Worm (Caenorhabditis elegans) whole organism, L3 larva: ENCODE measurements around the gene nspb-12.

Experiments
- R02D3.7 ChIP-seq: fragments of 150-350 bp; optimal IDR thresholded peaks from 2 replicates; lab custom pipeline; 2014; ENCODE audit warnings: missing biosample characterization, missing genetic modification characterization
- ZK546.5 ChIP-seq: sonication (generic microtip); optimal IDR thresholded peaks from 2 replicates; lab custom pipeline; 2017; ENCODE audit warnings: missing biosample characterization, missing genetic modification characterization
- aly-2 ChIP-seq: fragments of 150-350 bp; optimal IDR thresholded peaks from 2 replicates; lab custom pipeline; 2014; ENCODE audit warnings: missing biosample characterization, missing genetic modification characterization
- ama-1 ChIP-seq: fragments of 150-350 bp; optimal IDR thresholded peaks from 2 replicates; lab custom pipeline; 2018
- ceh-82 ChIP-seq: fragments of 150-350 bp; optimal IDR thresholded peaks from 2 replicates; lab custom pipeline; 2014; ENCODE audit warnings: missing biosample characterization, missing genetic modification characterization
- ceh-9 ChIP-seq: sonication (generic microtip); optimal IDR thresholded peaks from 2 replicates; lab custom pipeline; 2018; ENCODE audit warnings: missing biosample characterization, missing genetic modification characterization
- daf-12 ChIP-seq: fragments of 150-350 bp; optimal IDR thresholded peaks from 2 replicates; lab custom pipeline; 2014; ENCODE audit warnings: missing biosample characterization, missing genetic modification reagents, missing genetic modification characterization
- egl-27 ChIP-seq: sonication (generic microtip); optimal IDR thresholded peaks from 4 replicates; lab custom pipeline; 2017; ENCODE audit warnings: missing biosample characterization, missing genetic modification reagents, missing genetic modification characterization
- egl-5 ChIP-seq: fragments of 150-350 bp; optimal IDR thresholded peaks from 2 replicates; lab custom pipeline; 2017; ENCODE audit warnings: missing biosample characterization, missing genetic modification reagents, missing genetic modification characterization, inconsistent platforms
- elt-1 ChIP-seq: fragments of 150-350 bp; optimal IDR thresholded peaks from 2 replicates; lab custom pipeline; 2014; ENCODE audit warnings: missing biosample characterization, missing genetic modification characterization
- elt-2 ChIP-seq: sonication (generic microtip); optimal IDR thresholded peaks from 2 replicates; lab custom pipeline; 2016; ENCODE audit warnings: missing genetic modification reagents, mild to moderate bottlenecking, missing genetic modification characterization, missing compliant biosample characterization
- elt-3 ChIP-seq, 3 experiments: fragments of 150-350 bp in 1 of 3; sonication (generic microtip) in 2 of 3; optimal IDR thresholded peaks; 2 replicates in 2 of 3; 4 replicates in 1 of 3; lab custom pipeline; 2014 to 2017; ENCODE audit warnings: missing biosample characterization in 3 of 3, missing genetic modification characterization in 3 of 3
- fkh-10 ChIP-seq: sonication (generic microtip); optimal IDR thresholded peaks from 2 replicates; lab custom pipeline; 2017; ENCODE audit warnings: missing biosample characterization, missing genetic modification reagents, missing genetic modification characterization
- hmg-11 ChIP-seq: sonication (generic microtip); optimal IDR thresholded peaks from 2 replicates; lab custom pipeline; 2016; ENCODE audit warnings: missing genetic modification characterization, missing compliant biosample characterization
- lin-15B ChIP-seq: fragments of 150-350 bp; optimal IDR thresholded peaks from 2 replicates; lab custom pipeline; 2014; ENCODE audit warnings: missing biosample characterization, missing genetic modification characterization
- lin-39 ChIP-seq: fragments of 150-350 bp; optimal IDR thresholded peaks from 2 replicates; lab custom pipeline; 2018; ENCODE audit warnings: missing biosample characterization, missing genetic modification reagents, missing genetic modification characterization
- mdl-1 ChIP-seq: fragments of 150-350 bp; optimal IDR thresholded peaks from 2 replicates; lab custom pipeline; 2014; ENCODE audit warnings: missing biosample characterization, missing genetic modification characterization
- mml-1 ChIP-seq: fragments of 150-350 bp; sonication (generic microtip); optimal IDR thresholded peaks from 3 replicates; lab custom pipeline; 2014; ENCODE audit warnings: missing biosample characterization, missing genetic modification characterization
- nfya-1 ChIP-seq: sonication (generic microtip); optimal IDR thresholded peaks from 2 replicates; lab custom pipeline; 2017; ENCODE audit warnings: missing genetic modification characterization, mild to moderate bottlenecking, missing compliant biosample characterization, antibody characterized with exemption, moderate library complexity; ENCODE audit not compliant: insufficient read depth
- nhr-23 ChIP-seq: fragments of 150-350 bp; optimal IDR thresholded peaks from 2 replicates; lab custom pipeline; 2014; ENCODE audit warnings: missing biosample characterization, missing genetic modification reagents, missing genetic modification characterization
- nhr-237 ChIP-seq: fragments of 150-350 bp; optimal IDR thresholded peaks from 2 replicates; lab custom pipeline; 2014; ENCODE audit warnings: missing biosample characterization, missing genetic modification characterization
- nhr-25 ChIP-seq: sonication (generic microtip); optimal IDR thresholded peaks from 2 replicates; lab custom pipeline; 2017; ENCODE audit warnings: missing biosample characterization, missing genetic modification characterization
- nhr-28 ChIP-seq: fragments of 150-350 bp; optimal IDR thresholded peaks from 2 replicates; lab custom pipeline; 2014; ENCODE audit warnings: missing biosample characterization, missing genetic modification characterization
- nhr-76 ChIP-seq: fragments of 150-350 bp; sonication (generic microtip); optimal IDR thresholded peaks from 5 replicates; lab custom pipeline; 2014; ENCODE audit warnings: missing biosample characterization, missing genetic modification characterization
- nhr-77 ChIP-seq: fragments of 150-350 bp; optimal IDR thresholded peaks from 2 replicates; lab custom pipeline; 2014; ENCODE audit warnings: missing biosample characterization, missing genetic modification characterization
- pha-4 ChIP-seq: fragments of 150-350 bp; optimal IDR thresholded peaks from 2 replicates; lab custom pipeline; 2014; ENCODE audit warnings: missing biosample characterization, missing genetic modification reagents, missing genetic modification characterization
- pqm-1 ChIP-seq: fragments of 150-350 bp; optimal IDR thresholded peaks from 2 replicates; lab custom pipeline; 2017; ENCODE audit warnings: missing biosample characterization, missing genetic modification characterization, inconsistent platforms
- sea-2 ChIP-seq: fragments of 150-350 bp; sonication (generic microtip); optimal IDR thresholded peaks from 4 replicates; lab custom pipeline; 2014; ENCODE audit warnings: missing biosample characterization, missing genetic modification reagents, missing genetic modification characterization
- skn-1 ChIP-seq: fragments of 150-350 bp; optimal IDR thresholded peaks from 2 replicates; lab custom pipeline; 2014; ENCODE audit warnings: missing biosample characterization, missing genetic modification characterization
- snpc-4 ChIP-seq: fragments of 150-350 bp; optimal IDR thresholded peaks from 2 replicates; lab custom pipeline; 2014; ENCODE audit warnings: missing biosample characterization, missing genetic modification characterization
- tbx-2 ChIP-seq: sonication (generic microtip); optimal IDR thresholded peaks from 2 replicates; lab custom pipeline; 2016; ENCODE audit warnings: mild to moderate bottlenecking, missing genetic modification characterization, missing compliant biosample characterization
- unc-39 ChIP-seq: sonication (generic microtip); optimal IDR thresholded peaks from 4 replicates; lab custom pipeline; 2017; ENCODE audit warnings: missing biosample characterization, missing genetic modification characterization
- ztf-4 ChIP-seq: fragments of 150-350 bp; optimal IDR thresholded peaks from 2 replicates; lab custom pipeline; 2014; ENCODE audit warnings: missing biosample characterization, missing genetic modification characterization

The nspb-12 gene

DNA sequence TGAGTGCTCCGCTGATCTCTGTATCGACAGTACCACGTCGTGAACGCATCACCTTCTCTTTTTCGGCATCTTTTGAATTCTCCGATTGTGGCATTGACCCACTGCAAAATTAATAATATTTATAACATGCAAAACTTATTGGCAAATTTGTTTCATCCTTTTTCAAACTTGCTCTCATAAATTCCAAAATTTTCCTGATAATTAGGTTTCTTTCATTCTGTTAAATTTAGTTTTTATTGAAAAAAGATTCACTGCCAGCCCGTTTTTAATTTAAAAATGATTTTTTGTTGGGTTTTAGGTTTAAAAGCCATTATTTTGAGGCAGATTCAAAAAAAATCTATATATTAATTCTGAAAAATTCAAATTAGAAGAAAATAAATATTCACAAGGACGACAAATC, 31.4 kb upstream of the nspb-12 start, which contains the start of gene wdr-37:
Gene wdr-37, minus strand, starts transcription at position 101 of the 400 bp plus-strand sequence.
- TF ChIP-seq snpc-4, result no peak
- TF ChIP-seq, all 47 proteins: peak for 0

DNA sequence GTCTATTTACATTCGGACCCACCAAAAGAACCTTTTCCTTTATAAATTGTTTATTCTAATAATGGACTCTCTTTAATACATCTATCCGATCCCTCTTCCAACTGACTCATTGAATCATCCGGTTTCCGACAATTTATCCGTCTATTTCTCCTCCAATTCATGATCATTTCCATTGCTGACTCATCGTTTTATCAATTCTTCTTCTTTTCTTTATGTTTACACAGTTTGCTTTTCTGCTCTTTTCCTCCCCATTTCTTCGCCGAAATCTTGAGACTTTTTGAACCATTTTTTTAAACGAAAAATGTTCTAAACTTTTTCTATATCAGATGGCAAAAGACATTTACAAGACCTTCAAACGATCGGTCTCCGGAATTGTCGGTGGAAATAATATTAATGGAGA, 26.9 kb upstream of the nspb-12 start, which contains the start of gene ced-6:
Gene ced-6, plus strand, starts transcription at position 327 of the 400 bp plus-strand sequence.
- TF ChIP-seq pha-4 (tag; lab: Kevin White, UChicago) (peak; percentile 41), nhr-76 (tag; lab: Kevin White, UChicago) (no peak)

DNA sequence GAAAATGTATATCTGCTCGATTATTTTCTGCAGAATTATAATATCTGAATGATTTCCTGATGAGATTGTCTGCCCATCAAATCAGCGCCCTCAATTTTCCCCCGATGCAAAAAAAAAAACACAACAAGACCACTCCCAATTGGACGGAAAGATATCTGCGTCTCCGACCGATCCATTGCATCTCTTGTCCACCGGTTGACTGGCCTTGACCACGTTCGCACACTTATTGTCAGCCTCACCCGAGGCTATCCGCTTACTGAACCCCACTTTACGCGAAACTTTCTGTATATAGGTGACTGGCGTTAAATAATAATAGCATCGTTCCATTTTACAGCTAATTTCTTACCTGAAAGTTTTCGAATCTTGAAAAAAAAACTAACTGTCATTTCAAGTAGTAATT, 25.8 kb upstream of the nspb-12 start:
- TF ChIP-seq egl-27, result no peak
- TF ChIP-seq elt-3 (tag; optimal IDR thresholded peaks at IDR 0.05; lab: Kevin White, UChicago), result no peak
- peak; percentile 33 for TF ChIP-seq nhr-23 (tag; lab: Kevin White, UChicago)
- no peak for TF ChIP-seq pqm-1
- no peak for TF ChIP-seq nhr-77 (tag; lab: Kevin White, UChicago)
- TF ChIP-seq egl-5 (tag; lab: Kevin White, UChicago), result no peak
- peak; percentile 51 for TF ChIP-seq nfya-1 (tag; lab: Kevin White, UChicago)
- no peak for TF ChIP-seq snpc-4
- peak; percentile 84 for TF ChIP-seq nhr-25 (tag; lab: Kevin White, UChicago)
- no peak for TF ChIP-seq mml-1
- TF ChIP-seq skn-1 (tag; lab: Kevin White, UChicago), result no peak
- no peak for TF ChIP-seq unc-39
- TF ChIP-seq nhr-237, result no peak
- TF ChIP-seq daf-12 (tag; lab: Kevin White, UChicago), result no peak
- TF ChIP-seq tbx-2 (tag; lab: Kevin White, UChicago), result no peak
- peak; percentile 47 for TF ChIP-seq ama-1 (lab: Kevin White, UChicago)
- TF ChIP-seq elt-2, result no peak

DNA sequence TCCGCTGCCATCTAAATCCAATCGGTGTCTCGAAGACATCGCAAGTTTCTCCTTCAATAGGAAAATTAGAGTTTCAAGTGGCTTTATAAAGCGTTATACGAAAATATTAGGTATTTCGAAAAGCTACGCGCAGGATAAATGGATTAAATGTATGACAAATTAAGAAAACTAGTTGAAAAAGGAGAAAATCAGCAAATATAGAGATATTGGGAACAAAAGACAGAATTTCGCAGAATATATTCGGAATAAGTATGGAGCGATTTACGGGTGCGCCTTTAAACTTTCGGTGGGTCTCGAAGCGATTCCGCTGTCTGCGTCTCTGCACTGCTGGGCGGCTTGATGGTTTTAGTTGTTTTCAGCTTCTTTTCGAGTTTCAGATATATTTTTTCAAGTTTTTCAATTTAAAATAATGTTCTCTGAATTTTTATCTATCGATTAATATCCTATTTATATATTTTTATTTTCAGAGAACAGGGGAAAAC, 23.1 kb upstream of the nspb-12 start, which contains the start of the genes ddx-15 and ucr-1:
Gene ddx-15, minus strand, starts transcription at position 51 of the 482 bp plus-strand sequence.
Gene ucr-1, plus strand, starts transcription at position 468 of the 482 bp plus-strand sequence.
- TF ChIP-seq elt-1 (tag; lab: Kevin White, UChicago), result no peak
- TF ChIP-seq sea-2 (GFP tag; lab: Kevin White, UChicago), result no peak
- TF ChIP-seq elt-3 (tag; optimal IDR thresholded peaks at IDR 0.05; lab: Kevin White, UChicago), result no peak
- TF ChIP-seq nhr-23 (tag; lab: Kevin White, UChicago), result peak; percentile 67
- peak; percentile 64 for TF ChIP-seq pqm-1
- peak; percentile 20 for TF ChIP-seq hmg-11
- TF ChIP-seq lin-39, result peak; percentile 96
- peak; percentile 89 for TF ChIP-seq lin-15B (tag; lab: Kevin White, UChicago)
- no peak for TF ChIP-seq ztf-4 (tag; lab: Kevin White, UChicago)
- TF ChIP-seq R02D3.7 (tag; lab: Kevin White, UChicago), result peak; percentile 88
- peak; percentile 24 for TF ChIP-seq egl-5 (tag; lab: Kevin White, UChicago)
- no peak for TF ChIP-seq fkh-10 (GFP tag; lab: Kevin White, UChicago)
- TF ChIP-seq nhr-25 (tag; lab: Kevin White, UChicago), result peak; percentile 56
- TF ChIP-seq elt-2, result peak; percentile 28
- no peak for TF ChIP-seq nhr-237
- peak; percentile 67 for TF ChIP-seq snpc-4
- TF ChIP-seq pha-4 (tag; lab: Kevin White, UChicago), result peak; percentile 85
- TF ChIP-seq nfya-1 (tag; lab: Kevin White, UChicago), result peak; percentile 80

DNA sequence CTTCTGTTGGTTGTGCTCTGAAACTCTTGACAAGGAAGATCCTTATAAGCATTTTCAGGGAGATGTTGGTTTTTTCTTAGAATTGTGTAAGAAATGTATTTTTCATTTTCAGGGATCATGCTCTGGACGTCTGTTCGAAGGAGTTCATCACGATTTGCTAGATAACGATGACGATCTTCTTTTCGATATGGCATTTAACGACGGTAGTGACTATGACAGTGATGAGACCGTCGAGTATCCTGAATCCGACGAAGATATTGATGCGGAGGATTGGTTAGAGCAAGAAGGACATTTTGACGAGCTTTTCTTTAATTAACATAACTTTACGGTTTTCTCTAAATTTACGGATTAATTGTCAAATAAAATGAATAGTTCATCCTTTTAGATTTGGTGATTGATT, 20.2 kb upstream of the nspb-12 start:
- no peak for TF ChIP-seq daf-12 (tag; lab: Kevin White, UChicago)
- no peak for TF ChIP-seq ceh-82
- no peak for TF ChIP-seq ZK546.5 (tag; lab: Kevin White, UChicago)
- TF ChIP-seq aly-2 (tag; lab: Kevin White, UChicago), result no peak
- no peak for TF ChIP-seq nhr-28 (tag; lab: Kevin White, UChicago)
- no peak for TF ChIP-seq ceh-9
- no peak for TF ChIP-seq pqm-1
- no peak for TF ChIP-seq egl-27

DNA sequence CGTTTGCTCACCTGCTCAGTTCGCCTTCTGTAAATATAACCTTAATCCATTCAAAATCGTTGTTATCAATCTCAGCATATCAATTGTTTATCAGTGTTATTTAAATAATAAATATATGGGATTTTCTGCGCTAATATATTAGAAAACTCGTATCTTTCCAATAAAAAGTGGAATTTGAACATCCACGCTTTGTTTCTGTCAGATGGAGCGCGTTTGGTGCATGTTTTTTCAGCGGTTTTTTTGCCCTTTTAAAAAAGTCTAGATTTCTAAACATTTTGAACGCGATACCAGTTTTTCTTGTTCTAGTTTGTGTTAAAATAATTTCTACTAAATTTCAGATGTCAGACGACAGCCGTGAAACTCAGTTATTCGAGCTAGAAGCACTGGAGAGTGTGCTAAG, 18.3 kb upstream of the nspb-12 start, which contains the start of gene F56D2.2:
Gene F56D2.2, plus strand, starts transcription at position 339 of the 400 bp plus-strand sequence.
- TF ChIP-seq skn-1 (tag; lab: Kevin White, UChicago) (no peak), mdl-1 (tag; lab: Kevin White, UChicago) (no peak), lin-15B (tag; lab: Kevin White, UChicago) (peak; percentile 39), aly-2 (tag; lab: Kevin White, UChicago) (no peak), nhr-76 (tag; lab: Kevin White, UChicago) (no peak), pha-4 (tag; lab: Kevin White, UChicago) (peak; percentile 54), nhr-25 (tag; lab: Kevin White, UChicago) (no peak), elt-2 (no peak), mml-1 (no peak)
- TF ChIP-seq, all 47 proteins: peak for 2
